Worm (Caenorhabditis elegans): ENCODE measurements around the gene T28D6.7.

T28D6.7 gene

DNA sequence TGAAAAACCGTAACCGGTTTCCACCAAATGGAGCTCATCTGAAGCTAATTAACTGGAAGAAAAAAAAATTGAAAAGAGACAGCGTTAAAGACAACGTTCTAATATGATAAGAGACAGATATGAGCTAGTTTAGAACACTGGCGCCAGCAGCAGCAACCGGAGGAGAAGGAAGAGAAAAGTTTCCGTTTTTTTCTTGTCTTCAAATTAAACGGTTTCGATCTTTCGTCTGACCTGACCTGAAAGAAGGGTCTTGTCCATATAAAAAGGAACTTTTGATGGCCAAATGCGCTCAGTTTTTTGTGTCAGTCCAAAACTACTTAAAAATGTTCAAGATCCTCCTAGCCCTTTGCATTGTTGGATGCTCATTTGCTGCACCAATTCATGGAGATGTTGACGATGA, 20.2 kb upstream of the T28D6.7 start, which contains the start of gene T28D6.3:
T28D6.3 (plus strand) TSS at position 301 of the 400 bp plus-strand sequence.
- no peak for TF ChIP-seq ceh-13 (GFP tag; optimal IDR thresholded peaks at IDR 0.05)
- TF ChIP-seq tbx-11 (GFP tag; IDR thresholded peaks at IDR 0.05): no peak
- TF ChIP-seq tbx-37 (GFP tag; conservative IDR thresholded peaks at IDR 0.05): no peak
- TF ChIP-seq hmg-4 (GFP tag; optimal IDR thresholded peaks at IDR 0.05): no peak
- no peak for TF ChIP-seq hnd-1 (tag; optimal IDR thresholded peaks at IDR 0.05)
- TF ChIP-seq tra-4 (tag; optimal IDR thresholded peaks at IDR 0.05): no peak
- TF ChIP-seq B0310.2 (tag; optimal IDR thresholded peaks at IDR 0.05): no peak
- no peak for TF ChIP-seq aly-1 (tag; optimal IDR thresholded peaks at IDR 0.05)
- no peak for TF ChIP-seq ceh-36 (tag; optimal IDR thresholded peaks at IDR 0.05)
- TF ChIP-seq ama-1 (optimal IDR thresholded peaks at IDR 0.05): no peak
- no peak for TF ChIP-seq F13C5.2 (tag; optimal IDR thresholded peaks at IDR 0.05)
- TF ChIP-seq pes-1 (GFP tag; IDR thresholded peaks at IDR 0.05): no peak
- TF ChIP-seq flt-1 (GFP tag; IDR thresholded peaks at IDR 0.05): no peak
- no peak for TF ChIP-seq scrt-1 (GFP tag; IDR thresholded peaks at IDR 0.05)
- TF ChIP-seq ets-7 (tag; optimal IDR thresholded peaks at IDR 0.05): no peak
- TF ChIP-seq hmbx-1 (tag; optimal IDR thresholded peaks at IDR 0.05): no peak

DNA sequence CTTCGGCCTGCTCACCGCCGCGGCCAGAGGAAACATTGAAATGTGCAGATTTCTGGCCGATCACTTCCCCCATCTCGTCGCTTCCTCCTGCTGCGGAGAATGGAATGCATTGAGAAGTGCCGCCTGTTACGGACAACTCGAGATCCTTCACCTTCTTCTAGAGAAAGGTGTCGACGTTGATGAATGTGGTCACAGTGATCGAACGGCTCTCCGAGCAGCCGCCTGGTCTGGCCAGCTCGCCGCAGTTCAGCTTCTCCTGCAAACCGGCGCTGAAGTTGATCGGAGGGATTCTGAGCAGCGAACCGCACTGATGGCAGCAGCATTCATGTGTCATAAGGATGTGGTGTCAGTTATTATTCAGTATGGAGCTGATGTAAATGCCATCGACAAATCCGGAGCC, 16.6 kb upstream of the T28D6.7 start:
- peak; percentile 15 for TF ChIP-seq hmg-4 (GFP tag; optimal IDR thresholded peaks at IDR 0.05)
- TF ChIP-seq ama-1 (optimal IDR thresholded peaks at IDR 0.05): no peak

DNA sequence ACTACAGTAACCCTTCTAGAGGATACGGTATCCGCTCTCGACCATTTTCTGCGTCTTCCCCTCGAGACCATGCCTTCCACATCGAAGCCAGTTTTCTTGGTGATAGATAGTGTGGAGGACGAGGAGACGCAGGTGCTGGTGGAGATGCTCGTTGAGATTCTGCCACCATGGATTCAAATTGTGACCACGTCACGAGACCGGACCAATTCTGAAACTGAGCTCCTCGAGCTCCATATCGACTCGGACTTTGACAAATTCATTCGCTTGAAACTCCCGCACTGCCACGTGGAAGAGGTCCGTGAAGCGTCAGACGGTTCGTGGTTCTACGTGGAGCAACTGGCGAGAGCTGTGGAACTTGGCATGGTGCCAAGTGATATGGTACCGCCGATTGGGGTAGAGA, 15.1 kb upstream of the T28D6.7 start:
- TF ChIP-seq ets-7 (tag; optimal IDR thresholded peaks at IDR 0.05) (no peak), ama-1 (optimal IDR thresholded peaks at IDR 0.05) (no peak), tbx-11 (GFP tag; IDR thresholded peaks at IDR 0.05) (no peak), sea-1 (GFP tag; conservative IDR thresholded peaks at IDR 0.05) (no peak), hmg-4 (GFP tag; optimal IDR thresholded peaks at IDR 0.05) (no peak), flt-1 (GFP tag; IDR thresholded peaks at IDR 0.05) (no peak), scrt-1 (GFP tag; IDR thresholded peaks at IDR 0.05) (no peak), F13C5.2 (tag; optimal IDR thresholded peaks at IDR 0.05) (no peak), ceh-13 (GFP tag; optimal IDR thresholded peaks at IDR 0.05) (no peak)

DNA sequence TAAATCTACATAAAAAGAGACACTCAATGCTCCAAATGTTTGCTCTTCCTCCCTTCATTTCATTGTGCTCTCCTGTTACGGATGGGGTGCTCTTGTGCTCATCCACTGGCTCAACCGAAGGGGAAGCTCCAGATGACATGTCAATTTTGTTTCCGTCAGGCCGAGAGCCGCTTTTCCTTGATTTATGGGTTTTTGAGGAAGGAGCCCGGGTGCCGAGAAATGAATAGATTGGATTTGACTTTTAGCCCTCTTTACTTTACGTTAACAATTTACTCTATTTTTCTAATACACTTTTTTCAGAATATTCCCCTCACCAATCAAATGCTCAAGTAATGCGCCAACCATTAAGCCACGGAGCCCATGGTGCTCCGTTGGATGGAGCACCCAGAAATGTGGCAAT, 13.9 kb upstream of the T28D6.7 start, which contains the start of gene T28D6.4:
T28D6.4 (plus strand) TSS at position 301 of the 400 bp plus-strand sequence.
- no peak for TF ChIP-seq pes-1 (GFP tag; IDR thresholded peaks at IDR 0.05)
- TF ChIP-seq hnd-1 (tag; optimal IDR thresholded peaks at IDR 0.05): no peak
- TF ChIP-seq F13C5.2 (tag; optimal IDR thresholded peaks at IDR 0.05): no peak
- no peak for TF ChIP-seq ets-7 (tag; optimal IDR thresholded peaks at IDR 0.05)
- no peak for TF ChIP-seq flt-1 (GFP tag; IDR thresholded peaks at IDR 0.05)
- no peak for TF ChIP-seq tbx-37 (GFP tag; conservative IDR thresholded peaks at IDR 0.05)
- TF ChIP-seq scrt-1 (GFP tag; IDR thresholded peaks at IDR 0.05): no peak
- no peak for TF ChIP-seq ama-1 (optimal IDR thresholded peaks at IDR 0.05)
- TF ChIP-seq ceh-13 (GFP tag; optimal IDR thresholded peaks at IDR 0.05): no peak
- TF ChIP-seq ceh-36 (tag; optimal IDR thresholded peaks at IDR 0.05): no peak
- no peak for TF ChIP-seq B0310.2 (tag; optimal IDR thresholded peaks at IDR 0.05)
- TF ChIP-seq hmbx-1 (tag; optimal IDR thresholded peaks at IDR 0.05): no peak
- no peak for TF ChIP-seq hmg-4 (GFP tag; optimal IDR thresholded peaks at IDR 0.05)
- TF ChIP-seq tra-4 (tag; optimal IDR thresholded peaks at IDR 0.05): no peak

DNA sequence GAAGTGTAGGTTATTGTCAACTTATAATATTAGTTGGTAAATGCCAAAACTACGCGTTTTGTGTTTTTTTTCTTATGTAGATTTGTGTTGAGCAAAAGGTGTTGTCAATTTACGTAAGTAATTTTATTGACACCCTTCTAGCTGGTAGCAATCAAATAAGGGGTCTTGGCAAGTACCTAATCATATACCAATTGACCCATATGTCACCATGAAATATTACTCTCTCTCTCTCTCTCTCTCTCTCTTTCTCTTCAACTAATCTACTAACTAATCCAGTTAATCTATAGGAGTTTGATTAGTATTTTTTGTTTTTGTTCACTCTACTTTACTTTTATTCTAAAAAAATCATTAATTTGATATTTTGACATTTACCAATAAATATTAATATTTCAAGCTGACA, 13.1 kb upstream of the T28D6.7 start:
- TF ChIP-seq hnd-1 (tag; optimal IDR thresholded peaks at IDR 0.05) (no peak), scrt-1 (GFP tag; IDR thresholded peaks at IDR 0.05) (no peak), ceh-36 (tag; optimal IDR thresholded peaks at IDR 0.05) (no peak), tbx-37 (GFP tag; conservative IDR thresholded peaks at IDR 0.05) (no peak), tbx-11 (GFP tag; IDR thresholded peaks at IDR 0.05) (no peak), hmbx-1 (tag; optimal IDR thresholded peaks at IDR 0.05) (no peak), hmg-4 (GFP tag; optimal IDR thresholded peaks at IDR 0.05) (no peak), sea-1 (GFP tag; conservative IDR thresholded peaks at IDR 0.05) (no peak), tra-4 (tag; optimal IDR thresholded peaks at IDR 0.05) (no peak), ama-1 (optimal IDR thresholded peaks at IDR 0.05) (no peak), ets-7 (tag; optimal IDR thresholded peaks at IDR 0.05) (no peak), ceh-13 (GFP tag; optimal IDR thresholded peaks at IDR 0.05) (no peak), flt-1 (GFP tag; IDR thresholded peaks at IDR 0.05) (no peak), aly-1 (tag; optimal IDR thresholded peaks at IDR 0.05) (no peak), pes-1 (GFP tag; IDR thresholded peaks at IDR 0.05) (no peak), F13C5.2 (tag; optimal IDR thresholded peaks at IDR 0.05) (no peak), B0310.2 (tag; optimal IDR thresholded peaks at IDR 0.05) (no peak)

DNA sequence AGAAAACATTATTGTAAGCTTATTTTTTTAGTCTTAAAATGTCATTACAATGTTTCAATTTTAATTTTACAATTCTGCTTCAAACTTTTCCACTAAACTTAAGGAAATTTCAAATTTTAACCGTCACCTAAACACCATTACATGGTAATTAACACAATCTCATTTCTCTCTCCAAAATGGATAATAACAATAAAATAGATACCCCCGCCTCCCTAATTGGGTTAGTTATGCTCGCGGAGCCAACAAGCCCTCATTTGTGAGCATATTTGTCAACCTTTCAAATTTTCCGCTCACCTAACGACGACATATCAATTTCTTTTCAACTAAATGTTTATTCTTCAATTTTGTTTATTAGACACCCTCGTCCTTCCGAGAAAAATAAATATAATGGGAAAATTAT, 12.0 kb upstream of the T28D6.7 start:
- TF ChIP-seq flt-1 (GFP tag; IDR thresholded peaks at IDR 0.05): no peak
- no peak for TF ChIP-seq ceh-13 (GFP tag; optimal IDR thresholded peaks at IDR 0.05)
- TF ChIP-seq hmbx-1 (tag; optimal IDR thresholded peaks at IDR 0.05): no peak
- no peak for TF ChIP-seq tbx-37 (GFP tag; conservative IDR thresholded peaks at IDR 0.05)
- no peak for TF ChIP-seq aly-1 (tag; optimal IDR thresholded peaks at IDR 0.05)
- TF ChIP-seq sea-1 (GFP tag; conservative IDR thresholded peaks at IDR 0.05): no peak
- TF ChIP-seq ama-1 (optimal IDR thresholded peaks at IDR 0.05): no peak
- no peak for TF ChIP-seq hnd-1 (tag; optimal IDR thresholded peaks at IDR 0.05)
- TF ChIP-seq pes-1 (GFP tag; IDR thresholded peaks at IDR 0.05): no peak
- no peak for TF ChIP-seq hmg-4 (GFP tag; optimal IDR thresholded peaks at IDR 0.05)
- TF ChIP-seq tbx-11 (GFP tag; IDR thresholded peaks at IDR 0.05): no peak
- no peak for TF ChIP-seq ets-7 (tag; optimal IDR thresholded peaks at IDR 0.05)
- TF ChIP-seq scrt-1 (GFP tag; IDR thresholded peaks at IDR 0.05): no peak
- no peak for TF ChIP-seq B0310.2 (tag; optimal IDR thresholded peaks at IDR 0.05)
- TF ChIP-seq ceh-36 (tag; optimal IDR thresholded peaks at IDR 0.05): no peak
- TF ChIP-seq F13C5.2 (tag; optimal IDR thresholded peaks at IDR 0.05): no peak
- TF ChIP-seq tra-4 (tag; optimal IDR thresholded peaks at IDR 0.05): no peak

DNA sequence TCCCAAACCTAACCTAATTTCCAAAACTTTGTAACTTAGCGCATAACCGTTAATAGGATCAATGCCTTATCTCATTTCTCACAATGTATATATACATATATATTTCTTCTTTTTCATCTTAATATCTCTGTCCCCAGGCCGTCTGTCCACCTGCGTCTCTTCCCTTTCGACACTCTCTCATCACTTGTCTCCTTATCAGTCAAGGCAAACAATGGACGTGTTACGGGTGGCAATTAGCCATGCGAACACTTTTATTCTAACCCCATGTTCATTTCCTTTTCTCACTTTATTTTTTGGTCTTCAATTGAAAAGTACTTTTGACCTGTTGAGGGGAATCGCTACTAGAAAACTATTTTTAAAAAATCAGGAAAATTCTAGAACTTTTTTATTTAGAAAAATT, 11.1 kb upstream of the T28D6.7 start:
- TF ChIP-seq sea-1 (GFP tag; conservative IDR thresholded peaks at IDR 0.05) (no peak), hmbx-1 (tag; optimal IDR thresholded peaks at IDR 0.05) (no peak), ets-7 (tag; optimal IDR thresholded peaks at IDR 0.05) (no peak), scrt-1 (GFP tag; IDR thresholded peaks at IDR 0.05) (no peak), ama-1 (optimal IDR thresholded peaks at IDR 0.05) (no peak), B0310.2 (tag; optimal IDR thresholded peaks at IDR 0.05) (no peak), tra-4 (tag; optimal IDR thresholded peaks at IDR 0.05) (no peak), F13C5.2 (tag; optimal IDR thresholded peaks at IDR 0.05) (no peak)
